Worm (Caenorhabditis elegans): ENCODE data around the gene F41C3.8.

- TF ChIP-seq hnd-1 (tag; optimal IDR thresholded peaks at IDR 0.05) (no peak), ama-1 (optimal IDR thresholded peaks at IDR 0.05) (no peak), tra-4 (tag; optimal IDR thresholded peaks at IDR 0.05) (no peak), aly-1 (tag; optimal IDR thresholded peaks at IDR 0.05) (no peak), hmbx-1 (tag; optimal IDR thresholded peaks at IDR 0.05) (no peak), pes-1 (GFP tag; IDR thresholded peaks at IDR 0.05) (no peak), hmg-4 (GFP tag; optimal IDR thresholded peaks at IDR 0.05) (no peak), flt-1 (GFP tag; IDR thresholded peaks at IDR 0.05) (no peak), B0310.2 (tag; optimal IDR thresholded peaks at IDR 0.05) (no peak), F13C5.2 (tag; optimal IDR thresholded peaks at IDR 0.05) (no peak), ceh-36 (tag; optimal IDR thresholded peaks at IDR 0.05) (no peak), tbx-11 (GFP tag; IDR thresholded peaks at IDR 0.05) (no peak), ets-7 (tag; optimal IDR thresholded peaks at IDR 0.05) (no peak), ceh-13 (GFP tag; optimal IDR thresholded peaks at IDR 0.05) (no peak)
These were observed 13.9 kb downstream of the F41C3.8 start, which contains the start of gene F41C3.7 for ce11 chrII:4729733-4730132.
